Fruit fly (Drosophila melanogaster) whole organism, embryonic: Measurements from ENCODE around the gene bin.

ENCODE experiments used
- CG11247 ChIP-seq: fragments of 200-800 bp; sonication (Bioruptor generic); IDR thresholded peaks from 2 replicates; pipeline ENCODE4 v1.3.6; 2022; ENCODE audit warnings: missing biosample characterization, missing genetic modification characterization
- CG9797 ChIP-seq: fragments of 200-800 bp; sonication (Bioruptor generic); optimal IDR thresholded peaks from 3 replicates; lab custom pipeline; 2018; ENCODE audit warnings: missing biosample characterization, mild to moderate bottlenecking, missing genetic modification characterization

dm6 chr3L:6942831-6943114 lies 47.6 kb upstream of the bin start, which contains the start of gene tow:
- no peak for TF ChIP-seq CG11247 (GFP tag; lab: Robert Waterston, UW)
- TF ChIP-seq CG9797 (GFP tag; lab: Kevin White, UChicago): no peak
